Worm (Caenorhabditis elegans) whole organism, young adult: ENCODE results near the gene ckc-1.

ENCODE experiments used
- B0261.1 ChIP-seq: sonication (generic microtip); optimal IDR thresholded peaks from 2 replicates; lab custom pipeline; 2016; ENCODE audit warnings: mild to moderate bottlenecking, missing genetic modification characterization, moderate library complexity, missing compliant biosample characterization
- C06A6.2 ChIP-seq: fragments of 200-800 bp; sonication (Bioruptor generic); conservative IDR thresholded peaks from 2 replicates; pipeline ENCODE4 v1.3.6; 2022; ENCODE audit warnings: missing genetic modification characterization, missing compliant biosample characterization
- F23B12.7 ChIP-seq: sonication (generic microtip); optimal IDR thresholded peaks from 2 replicates; lab custom pipeline; 2017; ENCODE audit warnings: missing genetic modification characterization, mild to moderate bottlenecking, missing compliant biosample characterization, antibody characterized with exemption, moderate library complexity; ENCODE audit not compliant: insufficient read depth
- F37B4.10 ChIP-seq: fragments of 200-800 bp; sonication (Bioruptor generic); IDR thresholded peaks from 2 replicates; pipeline ENCODE4 v1.3.6; 2022; ENCODE audit warnings: missing genetic modification characterization, missing compliant biosample characterization
- K11D2.4 ChIP-seq: fragments of 200-800 bp; sonication (Bioruptor generic); IDR thresholded peaks from 2 replicates; pipeline ENCODE4 v1.3.6; 2022; ENCODE audit warnings: missing genetic modification reagents, missing genetic modification characterization, missing compliant biosample characterization
- K12H6.12 ChIP-seq: fragments of 200-800 bp; sonication (Bioruptor generic); optimal IDR thresholded peaks from 2 replicates; lab custom pipeline; 2018; ENCODE audit warnings: mild to moderate bottlenecking, missing genetic modification characterization, missing compliant biosample characterization
- Y53F4B.3 ChIP-seq: fragments of 200-800 bp; sonication (Bioruptor generic); IDR thresholded peaks from 2 replicates; pipeline ENCODE4 v1.3.6; 2022; ENCODE audit warnings: missing genetic modification reagents, missing genetic modification characterization, missing compliant biosample characterization
- Y56A3A.18 ChIP-seq: fragments of 200-800 bp; sonication (Bioruptor generic); IDR thresholded peaks from 2 replicates; pipeline ENCODE4 v1.3.6; 2022; ENCODE audit warnings: missing genetic modification reagents, missing genetic modification characterization, missing compliant biosample characterization
- aptf-3 ChIP-seq: fragments of 200-800 bp; sonication (Bioruptor generic); IDR thresholded peaks from 2 replicates; pipeline ENCODE4 v1.3.6; 2022; ENCODE audit warnings: missing genetic modification characterization, missing compliant biosample characterization
- atf-7 ChIP-seq: sonication (generic microtip); optimal IDR thresholded peaks from 2 replicates; lab custom pipeline; 2017; ENCODE audit warnings: mild to moderate bottlenecking, missing genetic modification characterization, missing compliant biosample characterization
- attf-3 ChIP-seq: fragments of 200-800 bp; sonication (Bioruptor generic); conservative IDR thresholded peaks from 2 replicates; pipeline ENCODE4 v1.3.6; 2022; ENCODE audit warnings: missing genetic modification reagents, missing genetic modification characterization, missing compliant biosample characterization
- attf-6 ChIP-seq: fragments of 200-800 bp; sonication (Bioruptor generic); IDR thresholded peaks from 2 replicates; pipeline ENCODE4 v1.3.6; 2022; ENCODE audit warnings: missing genetic modification reagents, missing genetic modification characterization, missing compliant biosample characterization
- bed-2 ChIP-seq: fragments of 200-800 bp; sonication (Bioruptor generic); IDR thresholded peaks from 2 replicates; pipeline ENCODE4 v1.3.6; 2022; ENCODE audit warnings: missing genetic modification reagents, missing genetic modification characterization, missing compliant biosample characterization
- cebp-1 ChIP-seq, 2 experiments: fragments of 200-800 bp in 1 of 2; sonication (Bioruptor generic) in 1 of 2; sonication (generic microtip) in 1 of 2; IDR thresholded peaks in 1 of 2; optimal IDR thresholded peaks in 1 of 2; 2 replicates each; pipeline versions ENCODE4 v1.3.6 to Lab custom; 2017 to 2022; ENCODE audit warnings: missing compliant biosample characterization in 2 of 2, missing genetic modification characterization in 2 of 2, mild to moderate bottlenecking in 1 of 2, missing genetic modification reagents in 1 of 2, moderate library complexity in 1 of 2
- ceh-100 ChIP-seq: fragments of 200-800 bp; sonication (Bioruptor generic); IDR thresholded peaks from 2 replicates; pipeline ENCODE4 v1.3.6; 2022; ENCODE audit warnings: missing genetic modification reagents, missing genetic modification characterization, missing compliant biosample characterization
- ceh-27 ChIP-seq: fragments of 200-800 bp; sonication (Bioruptor generic); optimal IDR thresholded peaks from 2 replicates; lab custom pipeline; 2018; ENCODE audit warnings: mild to moderate bottlenecking, missing genetic modification characterization, moderate library complexity, missing compliant biosample characterization
- ceh-58 ChIP-seq: fragments of 200-800 bp; sonication (Bioruptor generic); IDR thresholded peaks from 2 replicates; pipeline ENCODE4 v1.3.6; 2022; ENCODE audit warnings: missing genetic modification characterization, missing compliant biosample characterization
- ceh-79 ChIP-seq: sonication (generic microtip); optimal IDR thresholded peaks from 2 replicates; lab custom pipeline; 2017; ENCODE audit warnings: mild to moderate bottlenecking, missing genetic modification characterization, missing compliant biosample characterization
- die-1 ChIP-seq: sonication (generic microtip); optimal IDR thresholded peaks from 2 replicates; lab custom pipeline; 2016; ENCODE audit warnings: missing genotype, mild to moderate bottlenecking, missing genetic modification characterization, missing compliant biosample characterization
- egl-18 ChIP-seq: fragments of 200-800 bp; sonication (Bioruptor generic); IDR thresholded peaks from 2 replicates; pipeline ENCODE4 v1.3.6; 2022; ENCODE audit warnings: missing genetic modification reagents, missing genetic modification characterization, missing compliant biosample characterization
- egrh-3 ChIP-seq: fragments of 200-800 bp; sonication (Bioruptor generic); IDR thresholded peaks from 2 replicates; pipeline ENCODE4 v1.3.6; 2022; ENCODE audit warnings: missing genetic modification reagents, missing genetic modification characterization, missing compliant biosample characterization
- hlh-12 ChIP-seq: sonication (generic microtip); optimal IDR thresholded peaks from 2 replicates; lab custom pipeline; 2016; ENCODE audit warnings: missing genetic modification characterization, missing compliant biosample characterization
- let-607 ChIP-seq, 2 experiments: fragments of 200-800 bp in 1 of 2; sonication (Bioruptor generic) in 1 of 2; sonication (generic microtip) in 1 of 2; optimal IDR thresholded peaks; 2 replicates each; lab custom pipeline; 2016 to 2018; ENCODE audit warnings: mild to moderate bottlenecking in 2 of 2, missing compliant biosample characterization in 2 of 2, missing genetic modification characterization in 2 of 2, moderate library complexity in 2 of 2, missing genotype in 1 of 2
- lin-40 ChIP-seq: sonication (generic microtip); optimal IDR thresholded peaks from 2 replicates; lab custom pipeline; 2016; ENCODE audit warnings: missing genetic modification characterization, mild to moderate bottlenecking, missing compliant biosample characterization, missing genotype, missing genetic modification reagents
- lir-1 ChIP-seq: fragments of 200-800 bp; sonication (Bioruptor generic); conservative IDR thresholded peaks from 2 replicates; pipeline ENCODE4 v1.3.6; 2022; ENCODE audit warnings: missing genetic modification reagents, missing genetic modification characterization, missing compliant biosample characterization
- lsl-1 ChIP-seq: fragments of 200-800 bp; sonication (Bioruptor generic); optimal IDR thresholded peaks from 2 replicates; lab custom pipeline; 2018; ENCODE audit warnings: mild to moderate bottlenecking, missing genetic modification characterization, moderate library complexity, missing compliant biosample characterization
- madf-10 ChIP-seq: sonication (generic microtip); optimal IDR thresholded peaks from 2 replicates; lab custom pipeline; 2016; ENCODE audit warnings: mild to moderate bottlenecking, missing genetic modification characterization, missing compliant biosample characterization
- madf-3 ChIP-seq: fragments of 200-800 bp; sonication (Bioruptor generic); IDR thresholded peaks from 2 replicates; pipeline ENCODE4 v1.3.6; 2022; ENCODE audit warnings: missing genetic modification reagents, missing genetic modification characterization, missing compliant biosample characterization
- mxl-1 ChIP-seq: sonication (generic microtip); optimal IDR thresholded peaks from 2 replicates; lab custom pipeline; 2016; ENCODE audit warnings: missing genetic modification characterization, missing compliant biosample characterization
- nfya-1 ChIP-seq: sonication (generic microtip); optimal IDR thresholded peaks from 2 replicates; lab custom pipeline; 2017; ENCODE audit warnings: antibody characterized with exemption, missing compliant biosample characterization, missing genetic modification characterization, borderline replicate concordance; ENCODE audit not compliant: insufficient read depth
- nfyb-1 ChIP-seq: fragments of 200-800 bp; sonication (Bioruptor generic); IDR thresholded peaks from 2 replicates; pipeline ENCODE4 v1.3.6; 2022; ENCODE audit warnings: missing genetic modification reagents, missing genetic modification characterization, missing compliant biosample characterization
- nhr-120 ChIP-seq: fragments of 200-800 bp; sonication (Bioruptor generic); IDR thresholded peaks from 2 replicates; pipeline ENCODE4 v1.3.6; 2022; ENCODE audit warnings: missing genetic modification characterization, missing compliant biosample characterization
- nhr-80 ChIP-seq: sonication (generic microtip); optimal IDR thresholded peaks from 2 replicates; lab custom pipeline; 2016; ENCODE audit warnings: missing genetic modification characterization, missing compliant biosample characterization
- nhr-90 ChIP-seq: sonication (generic microtip); optimal IDR thresholded peaks from 2 replicates; lab custom pipeline; 2016; ENCODE audit warnings: missing genotype, mild to moderate bottlenecking, missing genetic modification characterization, missing compliant biosample characterization
- pbrm-1 ChIP-seq: fragments of 200-800 bp; sonication (Bioruptor generic); IDR thresholded peaks from 2 replicates; pipeline ENCODE4 v1.3.6; 2022; ENCODE audit warnings: missing genetic modification reagents, missing genetic modification characterization, missing compliant biosample characterization
- rec-8 ChIP-seq, 2 experiments: sonication (generic microtip); optimal IDR thresholded peaks; 2 replicates each; lab custom pipeline; 2016; ENCODE audit warnings: mild to moderate bottlenecking in 2 of 2, missing genetic modification characterization in 2 of 2, missing genetic modification reagents in 2 of 2, missing genotype in 2 of 2, missing biosample characterization in 1 of 2, missing compliant biosample characterization in 1 of 2, moderate library complexity in 1 of 2
- repo-1 ChIP-seq: sonication (generic microtip); optimal IDR thresholded peaks from 2 replicates; lab custom pipeline; 2017; ENCODE audit warnings: mild to moderate bottlenecking, missing genetic modification characterization, missing compliant biosample characterization
- snpc-4 ChIP-seq, 5 experiments: fragments of 150-350 bp in 1 of 5; sonication (generic microtip) in 4 of 5; optimal IDR thresholded peaks; 2 replicates each; lab custom pipeline; 2014 to 2018; ENCODE audit warnings: missing genetic modification characterization in 5 of 5, missing biosample characterization in 3 of 5, antibody characterized with exemption in 2 of 5, mild to moderate bottlenecking in 2 of 5, missing compliant biosample characterization in 2 of 5, missing genotype in 2 of 5, moderate library complexity in 2 of 5, missing genetic modification reagents in 1 of 5
- tlf-1 ChIP-seq: fragments of 200-800 bp; sonication (Bioruptor generic); optimal IDR thresholded peaks from 2 replicates; lab custom pipeline; 2018; ENCODE audit warnings: mild to moderate bottlenecking, missing genetic modification characterization, missing compliant biosample characterization
- zfh-2 ChIP-seq: fragments of 200-800 bp; sonication (Bioruptor generic); conservative IDR thresholded peaks from 2 replicates; pipeline ENCODE4 v1.3.6; 2022; ENCODE audit warnings: missing genetic modification reagents, missing genetic modification characterization, missing compliant biosample characterization
- ztf-22 ChIP-seq: fragments of 200-800 bp; sonication (Bioruptor generic); optimal IDR thresholded peaks from 2 replicates; lab custom pipeline; 2018; ENCODE audit warnings: mild to moderate bottlenecking, missing genetic modification characterization, moderate library complexity, missing compliant biosample characterization
- ztf-25 ChIP-seq: fragments of 200-800 bp; sonication (Bioruptor generic); IDR thresholded peaks from 2 replicates; pipeline ENCODE4 v1.3.6; 2022; ENCODE audit warnings: missing genetic modification reagents, missing genetic modification characterization, missing compliant biosample characterization
- ztf-28 ChIP-seq: fragments of 200-800 bp; sonication (Bioruptor generic); IDR thresholded peaks from 2 replicates; pipeline ENCODE4 v1.3.6; 2022; ENCODE audit warnings: missing genetic modification reagents, missing genetic modification characterization, missing compliant biosample characterization
- ztf-3 ChIP-seq: fragments of 200-800 bp; sonication (Bioruptor generic); optimal IDR thresholded peaks from 2 replicates; lab custom pipeline; 2018; ENCODE audit warnings: mild to moderate bottlenecking, missing genetic modification characterization, missing compliant biosample characterization
- ztf-6 ChIP-seq: fragments of 200-800 bp; sonication (Bioruptor generic); IDR thresholded peaks from 2 replicates; pipeline ENCODE4 v1.3.6; 2022; ENCODE audit warnings: missing genetic modification reagents, missing genetic modification characterization, missing compliant biosample characterization

ckc-1 gene

ce11 chrX:3563903-3564302 lies 12.5 kb upstream of the ckc-1 start, which contains the start of gene vit-4:
Gene vit-4 (minus strand): TSS chrX:3563965.
- no peak for TF ChIP-seq nhr-120
- peak in 1 of 2 experiments; percentile 26 for TF ChIP-seq let-607 (tag; optimal IDR thresholded peaks at IDR 0.05; lab: Kevin White, UChicago)
- TF ChIP-seq cebp-1 (GFP tag; IDR thresholded peaks at IDR 0.05; lab: Robert Waterston, UW), result no peak
- no peak for TF ChIP-seq cebp-1 (tag; optimal IDR thresholded peaks at IDR 0.05; lab: Kevin White, UChicago)
- TF ChIP-seq nhr-80 (tag; lab: Kevin White, UChicago), result peak; percentile 71

ce11 chrX:3566856-3567255 lies 9.6 kb upstream of the ckc-1 start:
- TF ChIP-seq nfya-1 (tag; lab: Kevin White, UChicago) (no peak), lir-1 (GFP tag; lab: Robert Waterston, UW) (no peak), B0261.1 (tag; lab: Kevin White, UChicago) (no peak), C06A6.2 (GFP tag; lab: Robert Waterston, UW) (no peak), K11D2.4 (GFP tag; lab: Robert Waterston, UW) (no peak), attf-6 (GFP tag; lab: Robert Waterston, UW) (no peak), ceh-79 (tag; lab: Kevin White, UChicago) (no peak), pbrm-1 (GFP tag; lab: Robert Waterston, UW) (0 out of 2 replicates have a peak, but pooled peaks have one; percentile 14), ztf-25 (GFP tag; lab: Robert Waterston, UW) (no peak), F23B12.7 (tag; lab: Kevin White, UChicago) (no peak), ztf-3 (GFP tag; lab: Kevin White, UChicago) (peak; percentile 39), bed-2 (GFP tag; lab: Robert Waterston, UW) (no peak), attf-3 (GFP tag; lab: Robert Waterston, UW) (no peak), lin-40 (no peak), egl-18 (GFP tag; lab: Robert Waterston, UW) (no peak), tlf-1 (GFP tag; lab: Kevin White, UChicago) (peak; percentile 28), nhr-80 (tag; lab: Kevin White, UChicago) (no peak), madf-10 (peak; percentile 28), snpc-4 (GFP tag; optimal IDR thresholded peaks at IDR 0.05; lab: Kevin White, UChicago) (no peak), snpc-4 (tag; optimal IDR thresholded peaks at IDR 0.05; lab: Kevin White, UChicago) (no peak), Y53F4B.3 (GFP tag; lab: Robert Waterston, UW) (no peak), rec-8 (tag; optimal IDR thresholded peaks at IDR 0.05; lab: Kevin White, UChicago) (no peak), F37B4.10 (GFP tag; lab: Robert Waterston, UW) (no peak), K12H6.12 (tag; lab: Kevin White, UChicago) (no peak), ztf-28 (GFP tag; lab: Robert Waterston, UW) (no peak), let-607 (tag; optimal IDR thresholded peaks at IDR 0.05; lab: Kevin White, UChicago) (peak in 1 of 2 experiments; percentile 4), die-1 (no peak), mxl-1 (tag; lab: Kevin White, UChicago) (no peak), atf-7 (peak; percentile 80), nhr-90 (tag; lab: Kevin White, UChicago) (peak; percentile 30), zfh-2 (GFP tag; lab: Robert Waterston, UW) (no peak), madf-3 (GFP tag; lab: Robert Waterston, UW) (0 out of 2 replicates have a peak, but pooled peaks have one; percentile 71), Y56A3A.18 (GFP tag; lab: Robert Waterston, UW) (peak; percentile 78), ceh-100 (GFP tag; lab: Robert Waterston, UW) (no peak), aptf-3 (GFP tag; lab: Robert Waterston, UW) (no peak), hlh-12 (tag; lab: Kevin White, UChicago) (no peak), ztf-6 (GFP tag; lab: Robert Waterston, UW) (no peak), nfyb-1 (GFP tag; lab: Robert Waterston, UW) (0 out of 2 replicates have a peak, but pooled peaks have one; percentile 11), ztf-22 (GFP tag; lab: Kevin White, UChicago) (no peak), ceh-27 (GFP tag; lab: Kevin White, UChicago) (no peak), ceh-58 (no peak), lsl-1 (GFP tag; lab: Kevin White, UChicago) (no peak), repo-1 (peak; percentile 37), egrh-3 (GFP tag; lab: Robert Waterston, UW) (no peak)
